Worm (Caenorhabditis elegans) whole organism, L1 larva: ENCODE measurements around the gene faah-5.
A peak's percentile ranks its signal among the peaks of the same experiment; 100 is the strongest.

Experiments
- C16A3.4 ChIP-seq: fragments of 150-350 bp; optimal IDR thresholded peaks from 2 replicates; lab custom pipeline; 2014; ENCODE audit warnings: missing biosample characterization, missing genetic modification characterization
- F16B12.6 ChIP-seq: fragments of 150-350 bp; optimal IDR thresholded peaks from 2 replicates; lab custom pipeline; 2014; ENCODE audit warnings: missing biosample characterization, missing genetic modification characterization
- alr-1 ChIP-seq: fragments of 200-800 bp; sonication (Bioruptor generic); optimal IDR thresholded peaks from 2 replicates; lab custom pipeline; 2018; ENCODE audit warnings: borderline replicate concordance, mild to moderate bottlenecking, missing genetic modification characterization, missing compliant biosample characterization
- blmp-1 ChIP-seq: fragments of 150-350 bp; optimal IDR thresholded peaks from 2 replicates; lab custom pipeline; 2014; ENCODE audit warnings: missing biosample characterization, missing genetic modification characterization
- ceh-8 ChIP-seq: fragments of 200-800 bp; sonication (Bioruptor generic); optimal IDR thresholded peaks from 2 replicates; lab custom pipeline; 2018; ENCODE audit warnings: mild to moderate bottlenecking, missing genetic modification characterization, moderate library complexity, missing compliant biosample characterization
- ceh-82 ChIP-seq, 3 experiments: fragments of 150-350 bp in 1 of 3; sonication (generic microtip) in 2 of 3; optimal IDR thresholded peaks; 2 replicates each; lab custom pipeline; 2014 to 2017; ENCODE audit warnings: missing biosample characterization in 3 of 3, missing genetic modification characterization in 3 of 3
- ces-1 ChIP-seq: fragments of 150-350 bp; optimal IDR thresholded peaks from 2 replicates; lab custom pipeline; 2014; ENCODE audit warnings: missing biosample characterization, missing genetic modification reagents, missing genetic modification characterization
- dpl-1 ChIP-seq, 3 experiments: fragments of 150-350 bp in 2 of 3; sonication (generic microtip) in 1 of 3; optimal IDR thresholded peaks; 2 replicates each; lab custom pipeline; 2014 to 2017; ENCODE audit warnings: missing biosample characterization in 3 of 3, missing genetic modification characterization in 3 of 3, missing genetic modification reagents in 3 of 3
- efl-1 ChIP-seq, 4 experiments: fragments of 150-350 bp; optimal IDR thresholded peaks in 3 of 4; peaks in 1 of 4; 1 replicate in 1 of 4; 2 replicates in 3 of 4; lab custom pipeline; 2014; ENCODE audit warnings: missing biosample characterization in 2 of 4, missing genetic modification characterization in 2 of 4, missing genetic modification reagents in 2 of 4
- elt-2 ChIP-seq: sonication (generic microtip); optimal IDR thresholded peaks from 2 replicates; lab custom pipeline; 2016; ENCODE audit warnings: missing genetic modification characterization, mild to moderate bottlenecking, inconsistent platforms, missing compliant biosample characterization, missing genetic modification reagents
- elt-3 ChIP-seq, 6 experiments: fragments of 150-350 bp in 1 of 6; sonication (generic microtip); optimal IDR thresholded peaks; 2 replicates each; lab custom pipeline; 2017 to 2018; ENCODE audit warnings: missing biosample characterization in 6 of 6, missing genetic modification characterization in 6 of 6, inconsistent platforms in 1 of 6
- fkh-8 ChIP-seq: sonication (generic microtip); optimal IDR thresholded peaks from 2 replicates; lab custom pipeline; 2016; ENCODE audit warnings: mild to moderate bottlenecking, missing genetic modification characterization, missing compliant biosample characterization
- hpl-2 ChIP-seq: fragments of 150-350 bp; optimal IDR thresholded peaks from 2 replicates; lab custom pipeline; 2014; ENCODE audit warnings: missing biosample characterization, missing genetic modification reagents, missing genetic modification characterization
- isw-1 ChIP-seq: fragments of 200-800 bp; sonication (Bioruptor generic); IDR thresholded peaks from 2 replicates; pipeline ENCODE4 v1.3.6; 2022; ENCODE audit warnings: missing genetic modification characterization, missing compliant biosample characterization
- lin-15B ChIP-seq: fragments of 150-350 bp; sonication (generic microtip); optimal IDR thresholded peaks from 3 replicates; lab custom pipeline; 2014; ENCODE audit warnings: missing biosample characterization, missing genetic modification characterization
- lin-35 ChIP-seq, 2 experiments: fragments of 150-350 bp; optimal IDR thresholded peaks; 2 replicates each; lab custom pipeline; 2014; ENCODE audit warnings: missing biosample characterization in 2 of 2, missing genetic modification characterization in 2 of 2, missing genetic modification reagents in 2 of 2
- lsy-2 ChIP-seq, 2 experiments: fragments of 150-350 bp; optimal IDR thresholded peaks; 2 replicates each; lab custom pipeline; 2014; ENCODE audit warnings: missing biosample characterization in 2 of 2, missing genetic modification characterization in 2 of 2
- mab-9 ChIP-seq: fragments of 200-800 bp; sonication (Bioruptor generic); IDR thresholded peaks from 2 replicates; pipeline ENCODE4 v1.3.6; 2022; ENCODE audit warnings: missing genetic modification reagents, missing genetic modification characterization, missing compliant biosample characterization
- mdl-1 ChIP-seq, 2 experiments: fragments of 150-350 bp; optimal IDR thresholded peaks; 2 replicates each; lab custom pipeline; 2014 to 2017; ENCODE audit warnings: missing biosample characterization in 2 of 2, missing genetic modification characterization in 2 of 2, inconsistent platforms in 1 of 2
- mep-1 ChIP-seq: fragments of 150-350 bp; optimal IDR thresholded peaks from 2 replicates; lab custom pipeline; 2014; ENCODE audit warnings: missing biosample characterization, missing genetic modification characterization
- nhr-12 ChIP-seq: sonication (generic microtip); optimal IDR thresholded peaks from 2 replicates; lab custom pipeline; 2017; ENCODE audit warnings: missing biosample characterization, missing genetic modification characterization
- nhr-47 ChIP-seq: sonication (generic microtip); optimal IDR thresholded peaks from 2 replicates; lab custom pipeline; 2016; ENCODE audit warnings: mild to moderate bottlenecking, missing genetic modification characterization, moderate library complexity, missing compliant biosample characterization
- nhr-76 ChIP-seq: sonication (generic microtip); optimal IDR thresholded peaks from 2 replicates; lab custom pipeline; 2017; ENCODE audit warnings: missing biosample characterization, missing genetic modification characterization
- nhr-77 ChIP-seq: fragments of 150-350 bp; optimal IDR thresholded peaks from 2 replicates; lab custom pipeline; 2014; ENCODE audit warnings: missing biosample characterization, missing genetic modification characterization
- nhr-85 ChIP-seq: sonication (generic microtip); peaks from one replicate; lab custom pipeline; 2016; ENCODE audit warnings: missing genetic modification characterization, inconsistent platforms, missing compliant biosample characterization
- pag-3 ChIP-seq: sonication (generic microtip); optimal IDR thresholded peaks from 2 replicates; lab custom pipeline; 2017; ENCODE audit warnings: missing genetic modification characterization, mild to moderate bottlenecking, missing compliant biosample characterization, antibody characterized with exemption, borderline replicate concordance; ENCODE audit not compliant: insufficient read depth
- skn-1 ChIP-seq: fragments of 150-350 bp; optimal IDR thresholded peaks from 2 replicates; lab custom pipeline; 2014; ENCODE audit warnings: missing biosample characterization, missing genetic modification characterization
- snu-23 ChIP-seq: sonication (generic microtip); optimal IDR thresholded peaks from 2 replicates; lab custom pipeline; 2016; ENCODE audit warnings: missing genetic modification characterization, missing compliant biosample characterization
- sptf-1 ChIP-seq: fragments of 150-350 bp; optimal IDR thresholded peaks from 2 replicates; lab custom pipeline; 2014; ENCODE audit warnings: missing biosample characterization, missing genetic modification characterization
- unc-130 ChIP-seq: fragments of 150-350 bp; optimal IDR thresholded peaks from 2 replicates; lab custom pipeline; 2017; ENCODE audit warnings: missing biosample characterization, missing genetic modification characterization, inconsistent platforms
- unc-62 ChIP-seq: fragments of 150-350 bp; optimal IDR thresholded peaks from 2 replicates; lab custom pipeline; 2014; ENCODE audit warnings: missing biosample characterization, missing genetic modification reagents, missing genetic modification characterization
- unc-98 ChIP-seq: fragments of 200-800 bp; sonication (Bioruptor generic); IDR thresholded peaks from 2 replicates; pipeline ENCODE4 v1.3.6; 2022; ENCODE audit warnings: missing genetic modification characterization, missing compliant biosample characterization
- xbp-1 ChIP-seq: sonication (generic microtip); optimal IDR thresholded peaks from 2 replicates; lab custom pipeline; 2016; ENCODE audit warnings: missing genetic modification characterization, missing compliant biosample characterization

faah-5 gene

DNA sequence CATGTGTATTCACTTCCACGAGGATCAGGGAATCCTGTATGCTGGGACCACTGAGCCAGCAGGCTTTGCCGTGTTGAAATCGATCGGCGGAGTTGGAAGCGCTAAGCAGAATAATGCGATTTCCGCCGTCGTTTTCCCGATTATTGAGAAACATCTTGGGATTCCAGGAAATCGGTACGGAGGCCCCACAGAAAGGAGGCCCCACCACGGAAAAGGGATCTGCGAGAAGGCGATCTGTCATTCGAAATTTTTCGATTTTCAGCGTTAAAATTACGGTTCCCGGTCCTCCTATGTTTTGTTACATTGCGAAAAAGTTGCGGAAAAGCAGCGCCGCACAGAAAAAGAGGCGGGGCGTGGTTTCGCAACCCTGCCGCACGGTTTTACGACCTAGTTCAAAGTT, 42.9 kb downstream of the faah-5 start:
- TF ChIP-seq elt-2 (tag; lab: Kevin White, UChicago) (no peak), nhr-47 (tag; lab: Kevin White, UChicago) (no peak), nhr-85 (tag; lab: Kevin White, UChicago) (peak; percentile 29)

DNA sequence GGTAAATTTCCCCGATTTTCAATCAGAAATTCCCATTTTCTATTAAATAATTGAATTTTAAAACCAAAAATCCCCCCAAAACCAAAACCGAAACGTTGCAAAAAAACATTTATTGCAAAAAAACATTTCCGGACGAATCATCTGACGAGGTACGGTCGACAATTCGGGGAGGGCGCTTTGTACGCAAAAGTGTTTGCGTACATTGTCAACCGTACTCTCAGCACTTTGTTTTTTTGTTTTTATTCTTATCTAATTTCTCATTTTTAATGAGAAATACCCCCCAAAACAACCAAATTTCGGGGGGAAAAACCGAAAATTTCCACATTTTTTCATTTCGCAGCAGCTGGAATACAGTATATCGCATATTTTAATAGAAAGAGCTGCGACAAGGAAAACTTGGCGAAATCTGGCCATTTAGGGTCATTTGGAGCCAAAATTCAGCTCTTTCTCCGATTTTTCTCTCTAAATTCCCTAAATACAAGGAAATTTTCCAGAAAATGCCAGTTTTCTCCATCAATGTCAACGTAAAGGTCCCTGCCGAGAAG, 43.5 kb downstream of the faah-5 start, which contains the start of gene mif-1:
mif-1 (plus strand) TSS at position 495 of the 545 bp plus-strand sequence.
- TF ChIP-seq blmp-1 (tag; lab: Kevin White, UChicago) (peak; percentile 1), nhr-77 (tag; lab: Kevin White, UChicago) (no peak), C16A3.4 (tag; lab: Kevin White, UChicago) (peak; percentile 40), mep-1 (peak; percentile 44), lin-15B (tag; lab: Kevin White, UChicago) (peak; percentile 7), skn-1 (peak; percentile 69), F16B12.6 (tag; lab: Kevin White, UChicago) (peak; percentile 88), efl-1 (optimal IDR thresholded peaks at IDR 0.05; lab: Kevin White, UChicago) (peak; percentile 40 to 56), efl-1 (GFP tag; optimal IDR thresholded peaks at IDR 0.05 in 1 of 2; lab: Kevin White, UChicago) (peak; percentile 57 to 86), sptf-1 (tag; lab: Kevin White, UChicago) (no peak), lsy-2 (tag; optimal IDR thresholded peaks at IDR 0.05; lab: Kevin White, UChicago) (peak; percentile 93 to 99), snu-23 (GFP tag; lab: Kevin White, UChicago) (peak; percentile 50), elt-3 (tag; optimal IDR thresholded peaks at IDR 0.05; lab: Kevin White, UChicago) (peak in 1 of 6 experiments; percentile 67), fkh-8 (tag; lab: Kevin White, UChicago) (peak; percentile 21), lin-35 (GFP tag; optimal IDR thresholded peaks at IDR 0.05; lab: Kevin White, UChicago) (peak; percentile 61 to 75), nhr-12 (no peak), unc-130 (peak; percentile 39), ceh-82 (tag; optimal IDR thresholded peaks at IDR 0.05; lab: Kevin White, UChicago) (peak in 1 of 3 experiments; percentile 46), dpl-1 (GFP tag; optimal IDR thresholded peaks at IDR 0.05; lab: Kevin White, UChicago) (peak; percentile 33 to 59 (median 40)), mdl-1 (tag; optimal IDR thresholded peaks at IDR 0.05; lab: Kevin White, UChicago) (peak in 1 of 2 experiments; percentile 33), hpl-2 (no peak), ceh-8 (GFP tag; lab: Kevin White, UChicago) (no peak), pag-3 (peak; percentile 20), alr-1 (tag; lab: Kevin White, UChicago) (no peak), xbp-1 (tag; lab: Kevin White, UChicago) (peak; percentile 10), ces-1 (GFP tag; lab: Kevin White, UChicago) (no peak)

DNA sequence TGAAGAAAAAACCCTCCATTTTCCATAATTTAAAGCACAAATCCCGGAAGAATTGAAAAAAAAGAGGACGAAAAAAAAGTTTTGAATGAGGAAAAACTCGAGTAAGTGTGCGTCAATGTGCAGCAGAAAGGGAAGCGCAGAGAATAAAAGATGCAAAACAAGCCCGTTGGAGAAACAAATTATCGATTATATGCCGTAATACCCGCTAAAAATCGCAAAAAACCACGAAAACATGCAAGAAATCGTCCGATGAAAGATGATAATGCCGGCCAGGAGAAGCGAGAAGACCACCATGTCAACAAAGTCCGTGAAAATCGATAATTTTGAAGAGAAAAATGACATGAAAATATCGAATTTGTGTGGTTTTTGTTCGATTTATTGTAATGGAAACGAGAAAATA, 44.2 kb downstream of the faah-5 start:
- no peak for TF ChIP-seq skn-1
- no peak for TF ChIP-seq xbp-1 (tag; lab: Kevin White, UChicago)
- TF ChIP-seq elt-2 (tag; lab: Kevin White, UChicago) = no peak
- TF ChIP-seq unc-62 (GFP tag; lab: Kevin White, UChicago) = no peak
- no peak for TF ChIP-seq nhr-76
- TF ChIP-seq lsy-2 (tag; optimal IDR thresholded peaks at IDR 0.05; lab: Kevin White, UChicago) = peak in 1 of 2 experiments; percentile 30
- TF ChIP-seq unc-130 = no peak
- TF ChIP-seq, all 84 proteins: peak for 1

DNA sequence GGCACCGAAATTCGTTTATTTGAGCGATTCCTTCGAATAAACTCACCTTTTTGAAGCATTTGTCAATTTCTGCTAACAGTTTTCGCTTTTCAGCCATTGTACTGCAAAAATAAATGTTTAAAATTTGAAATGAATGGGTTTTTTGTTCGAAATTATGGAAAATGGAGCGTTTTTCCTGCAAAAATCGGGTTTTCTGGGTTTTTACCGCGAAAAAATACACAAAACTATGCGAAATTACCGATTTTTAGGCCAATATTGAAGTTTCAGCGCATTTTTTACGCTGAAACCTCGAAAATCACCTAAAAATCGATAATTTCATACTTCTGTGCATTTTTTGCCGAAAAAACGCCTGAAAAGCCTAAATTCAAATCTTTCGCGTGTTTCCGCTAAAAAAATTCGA, 44.9 kb downstream of the faah-5 start, which contains the start of gene ntl-3:
ntl-3 (minus strand) TSS at position 101 of the 400 bp plus-strand sequence.
- TF ChIP-seq unc-98 (GFP tag; lab: Robert Waterston, UW) = no peak
- no peak for TF ChIP-seq mab-9 (GFP tag; lab: Robert Waterston, UW)
- no peak for TF ChIP-seq nhr-77 (tag; lab: Kevin White, UChicago)
- TF ChIP-seq skn-1 = no peak
- no peak for TF ChIP-seq isw-1 (GFP tag; lab: Robert Waterston, UW)
- no peak for TF ChIP-seq mdl-1 (tag; optimal IDR thresholded peaks at IDR 0.05; lab: Kevin White, UChicago)
